Worm (Caenorhabditis elegans): ENCODE results near the gene C26E6.12.

C26E6.12 gene

ce11 chrIII:4950345-4950744 is 18.3 kb upstream of the C26E6.12 start (continued):
- TF ChIP-seq ces-1 (GFP tag; optimal IDR thresholded peaks at IDR 0.05) = no peak
- TF ChIP-seq ama-1 (optimal IDR thresholded peaks at IDR 0.05) = no peak
- TF ChIP-seq isw-1 (GFP tag; IDR thresholded peaks at IDR 0.05) = peak; percentile 29
- TF ChIP-seq jun-1 (tag; optimal IDR thresholded peaks at IDR 0.05) = no peak
- TF ChIP-seq dpl-1 (GFP tag; optimal IDR thresholded peaks at IDR 0.05) = peak; percentile 5 to 34 (median 31)
- TF ChIP-seq nhr-71 (tag; optimal IDR thresholded peaks at IDR 0.05) = peak; percentile 63
- TF ChIP-seq nhr-84 (tag; optimal IDR thresholded peaks at IDR 0.05) = no peak
- TF ChIP-seq rnt-1 (tag; optimal IDR thresholded peaks at IDR 0.05) = peak; percentile 41
- no peak for TF ChIP-seq blmp-1 (tag; optimal IDR thresholded peaks at IDR 0.05)
- TF ChIP-seq fkh-10 (GFP tag; optimal IDR thresholded peaks at IDR 0.05) = peak; percentile 1
- TF ChIP-seq efl-1 (optimal IDR thresholded peaks at IDR 0.05) = peak; percentile 40 to 48
- TF ChIP-seq efl-1 (GFP tag; optimal IDR thresholded peaks at IDR 0.05 in 1 of 2) = peak in 1 of 2 experiments; percentile 31
- TF ChIP-seq unc-62 (GFP tag; optimal IDR thresholded peaks at IDR 0.05) = no peak
- TF ChIP-seq sptf-1 (tag; optimal IDR thresholded peaks at IDR 0.05) = no peak
- no peak for TF ChIP-seq ets-5 (GFP tag; IDR thresholded peaks at IDR 0.05)

ce11 chrIII:4948631-4949030 is 16.6 kb upstream of the C26E6.12 start:
- peak; percentile 12 for TF ChIP-seq blmp-1 (tag; optimal IDR thresholded peaks at IDR 0.05)
- no peak for TF ChIP-seq mdl-1 (tag; optimal IDR thresholded peaks at IDR 0.05)

- peak in 1 of 3 experiments; percentile 0 for TF ChIP-seq ceh-82 (tag; optimal IDR thresholded peaks at IDR 0.05)
- peak; percentile 0 for TF ChIP-seq nhr-71 (tag; optimal IDR thresholded peaks at IDR 0.05)
- peak; percentile 7 for TF ChIP-seq unc-86 (tag; optimal IDR thresholded peaks at IDR 0.05)
- 0 out of 2 replicates have a peak, but pooled peaks have one; percentile 10 for TF ChIP-seq isw-1 (GFP tag; IDR thresholded peaks at IDR 0.05)
- peak; percentile 2 for TF ChIP-seq mep-1 (tag; optimal IDR thresholded peaks at IDR 0.05)
- no peak for TF ChIP-seq egl-27 (tag; optimal IDR thresholded peaks at IDR 0.05)
- peak; percentile 4 for TF ChIP-seq lin-14 (GFP tag; optimal IDR thresholded peaks at IDR 0.05)
- no peak for TF ChIP-seq unc-98 (GFP tag; IDR thresholded peaks at IDR 0.05)
These were observed 15.3 kb upstream of the C26E6.12 start for ce11 chrIII:4947352-4947751.

- no peak for TF ChIP-seq lin-14 (GFP tag; optimal IDR thresholded peaks at IDR 0.05)
- TF ChIP-seq C04F5.9 (tag; optimal IDR thresholded peaks at IDR 0.05) = no peak
- TF ChIP-seq hlh-4 (tag; optimal IDR thresholded peaks at IDR 0.05) = no peak
- no peak for TF ChIP-seq lin-39 (tag; optimal IDR thresholded peaks at IDR 0.05)
- no peak for TF ChIP-seq tlp-1 (tag; optimal IDR thresholded peaks at IDR 0.05)
- no peak for TF ChIP-seq lsy-2 (tag; optimal IDR thresholded peaks at IDR 0.05)
- no peak for TF ChIP-seq ama-1 (optimal IDR thresholded peaks at IDR 0.05)
- TF ChIP-seq nhr-90 (tag; optimal IDR thresholded peaks at IDR 0.05; ENCODE audit: poor library complexity) = no peak
- no peak for TF ChIP-seq unc-98 (GFP tag; IDR thresholded peaks at IDR 0.05)
- no peak for TF ChIP-seq lir-3 (tag; optimal IDR thresholded peaks at IDR 0.05; ENCODE audit: poor library complexity)
- no peak for TF ChIP-seq lin-35 (GFP tag; optimal IDR thresholded peaks at IDR 0.05)
- no peak for TF ChIP-seq ceh-82 (tag; optimal IDR thresholded peaks at IDR 0.05)
- no peak for TF ChIP-seq mab-9 (GFP tag; IDR thresholded peaks at IDR 0.05)
- no peak for TF ChIP-seq efl-1 (optimal IDR thresholded peaks at IDR 0.05)
- no peak for TF ChIP-seq efl-1 (GFP tag; optimal IDR thresholded peaks at IDR 0.05 in 1 of 2)
- TF ChIP-seq vab-15 (tag; optimal IDR thresholded peaks at IDR 0.05) = no peak
- no peak for TF ChIP-seq snu-23 (GFP tag; optimal IDR thresholded peaks at IDR 0.05)
- TF ChIP-seq nhr-77 (tag; optimal IDR thresholded peaks at IDR 0.05) = no peak
These were observed 12.2 kb upstream of the C26E6.12 start, which contains the start of gene ntl-9 for ce11 chrIII:4944213-4944612. TSS of gene ntl-9 (plus strand) at chrIII:4944513.

- TF ChIP-seq F16B12.6 (tag; optimal IDR thresholded peaks at IDR 0.05) (no peak), jun-1 (tag; optimal IDR thresholded peaks at IDR 0.05) (no peak), nhr-76 (tag; optimal IDR thresholded peaks at IDR 0.05) (no peak), efl-1 (optimal IDR thresholded peaks at IDR 0.05) (no peak), efl-1 (GFP tag; optimal IDR thresholded peaks at IDR 0.05 in 1 of 2) (peak in 1 of 2 experiments; percentile 35)
These were observed 7.2 kb upstream of the C26E6.12 start, which contains the start of gene rpb-2 for ce11 chrIII:4939267-4939666. TSS of gene rpb-2 (plus strand) at chrIII:4939567.

Data from whole organism, L1 larva.